Fruit fly (Drosophila melanogaster): ENCODE measurements around the gene CG31921.

CG31921 gene

DNA sequence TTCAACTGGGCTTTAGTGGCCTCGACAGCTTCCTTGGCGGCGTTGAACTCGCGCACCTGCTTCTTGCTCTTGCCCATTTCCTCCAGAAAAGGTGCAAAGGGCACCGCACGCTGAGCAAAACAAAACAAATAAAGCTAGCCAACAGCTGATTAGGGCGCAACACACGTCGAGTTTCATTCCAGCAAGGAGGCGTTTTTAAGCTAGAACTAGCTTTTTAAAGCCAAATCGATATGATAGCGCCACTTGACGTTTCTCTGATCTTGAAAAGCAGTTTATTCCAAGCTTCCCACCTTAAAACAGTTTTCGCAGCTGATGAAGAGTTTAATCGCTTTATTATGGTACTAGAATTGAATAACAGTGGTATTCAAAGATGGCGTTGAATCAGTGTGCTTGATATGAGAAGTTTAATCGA is 49.1 kb downstream of the CG31921 start, which contains the start of gene CG11601:
CG11601 (minus strand) TSS at position 199 of the 412 bp plus-strand sequence.
- no peak for TF ChIP-seq CG1620 (GFP tag; optimal IDR thresholded peaks at IDR 0.05)
- TF ChIP-seq CG7045 (GFP tag; optimal IDR thresholded peaks at IDR 0.05) = no peak
- no peak for TF ChIP-seq cnc (optimal IDR thresholded peaks at IDR 0.05)
- TF ChIP-seq tj (GFP tag; optimal IDR thresholded peaks at IDR 0.05) = peak; percentile 36
- peak; percentile 9 for TF ChIP-seq CG33017 (tag; optimal IDR thresholded peaks at IDR 0.05)
- no peak for TF ChIP-seq Clk (GFP tag; optimal IDR thresholded peaks at IDR 0.05)
- peak; percentile 60 for TF ChIP-seq CG11617 (GFP tag; optimal IDR thresholded peaks at IDR 0.05)
- peak; percentile 25 for TF ChIP-seq cic (GFP tag; optimal IDR thresholded peaks at IDR 0.05)
- TF ChIP-seq Mnt (GFP tag; optimal IDR thresholded peaks at IDR 0.05) = peak; percentile 27
- peak; percentile 19 for TF ChIP-seq pad (GFP tag; optimal IDR thresholded peaks at IDR 0.05)
- TF ChIP-seq kay (GFP tag; ENCODE audit: borderline replicate concordance) = no peak
- peak; percentile 78 for TF ChIP-seq CG12768 (GFP tag; optimal IDR thresholded peaks at IDR 0.05)
- TF ChIP-seq CG5204 (GFP tag; optimal IDR thresholded peaks at IDR 0.05) = no peak
- TF ChIP-seq CG14711 (tag; optimal IDR thresholded peaks at IDR 0.05) = no peak
- TF ChIP-seq Crg-1 (GFP tag; optimal IDR thresholded peaks at IDR 0.05) = peak; percentile 50
- TF ChIP-seq bab1 (GFP tag; optimal IDR thresholded peaks at IDR 0.05) = peak; percentile 88
- TF ChIP-seq Hr96 (GFP tag; optimal IDR thresholded peaks at IDR 0.05) = no peak
- TF ChIP-seq toe (GFP tag; optimal IDR thresholded peaks at IDR 0.05) = no peak
- peak; percentile 46 for TF ChIP-seq ovo (GFP tag; optimal IDR thresholded peaks at IDR 0.05)
- peak; percentile 36 for TF ChIP-seq CG7101 (tag; optimal IDR thresholded peaks at IDR 0.05)
